Worm (Caenorhabditis elegans) whole organism, L4 larva: ENCODE data around the gene str-108.
A peak's percentile ranks its signal among the peaks of the same experiment; 100 is the strongest.

Experiments
- Y48G9A.11 ChIP-seq: fragments of 200-800 bp; sonication (Bioruptor generic); IDR thresholded peaks from 2 replicates; pipeline ENCODE4 v1.3.6; 2022; ENCODE audit warnings: missing genetic modification reagents, missing genetic modification characterization, missing compliant biosample characterization
- Y5F2A.4 ChIP-seq: fragments of 200-800 bp; sonication (Bioruptor generic); optimal IDR thresholded peaks from 2 replicates; lab custom pipeline; 2018; ENCODE audit warnings: mild to moderate bottlenecking, missing genetic modification characterization, missing compliant biosample characterization
- aly-2 ChIP-seq: sonication (generic microtip); optimal IDR thresholded peaks from 2 replicates; lab custom pipeline; 2018; ENCODE audit warnings: missing biosample characterization, missing genetic modification characterization
- arid-1 ChIP-seq: fragments of 200-800 bp; sonication (Bioruptor generic); conservative IDR thresholded peaks from 2 replicates; pipeline ENCODE4 v1.3.6; 2022; ENCODE audit warnings: missing genetic modification reagents, missing genetic modification characterization, missing compliant biosample characterization
- ceh-20 ChIP-seq: fragments of 200-800 bp; sonication (Bioruptor generic); IDR thresholded peaks from 2 replicates; pipeline ENCODE4 v1.3.6; 2022; ENCODE audit warnings: missing genetic modification reagents, missing genetic modification characterization, missing compliant biosample characterization
- ceh-44 ChIP-seq: fragments of 200-800 bp; sonication (Bioruptor generic); IDR thresholded peaks from 2 replicates; pipeline ENCODE4 v1.3.6; 2022; ENCODE audit warnings: missing genetic modification reagents, missing genetic modification characterization, missing compliant biosample characterization
- ceh-82 ChIP-seq: sonication (generic microtip); optimal IDR thresholded peaks from 2 replicates; lab custom pipeline; 2017; ENCODE audit warnings: missing biosample characterization, missing genetic modification characterization
- daf-16 ChIP-seq, 3 experiments: sonication (generic microtip); optimal IDR thresholded peaks; 2 replicates each; lab custom pipeline; 2016 to 2017; ENCODE audit warnings: missing genetic modification characterization in 3 of 3, missing genetic modification reagents in 3 of 3, mild to moderate bottlenecking in 2 of 3, missing compliant biosample characterization in 2 of 3, missing biosample characterization in 1 of 3, moderate library complexity in 1 of 3
- daf-19 ChIP-seq: fragments of 200-800 bp; sonication (Bioruptor generic); conservative IDR thresholded peaks from 2 replicates; pipeline ENCODE4 v1.3.6; 2022; ENCODE audit warnings: missing genetic modification characterization, missing compliant biosample characterization
- dmd-6 ChIP-seq: fragments of 200-800 bp; sonication (Bioruptor generic); IDR thresholded peaks from 2 replicates; pipeline ENCODE4 v1.3.6; 2022; ENCODE audit warnings: missing genetic modification reagents, missing genetic modification characterization, missing compliant biosample characterization
- dpl-1 ChIP-seq: fragments of 150-350 bp; optimal IDR thresholded peaks from 2 replicates; lab custom pipeline; 2014; ENCODE audit warnings: missing biosample characterization, missing genetic modification reagents, missing genetic modification characterization
- dve-1 ChIP-seq: sonication (generic microtip); optimal IDR thresholded peaks from 2 replicates; lab custom pipeline; 2017; ENCODE audit warnings: antibody characterized with exemption, mild to moderate bottlenecking, missing genetic modification characterization, missing compliant biosample characterization; ENCODE audit not compliant: insufficient read depth
- egl-27 ChIP-seq: sonication (generic microtip); optimal IDR thresholded peaks from 3 replicates; lab custom pipeline; 2017; ENCODE audit warnings: missing biosample characterization, missing genetic modification reagents, missing genetic modification characterization
- jun-1 ChIP-seq: fragments of 150-350 bp; optimal IDR thresholded peaks from 2 replicates; lab custom pipeline; 2014; ENCODE audit warnings: missing biosample characterization, missing genetic modification reagents, missing genetic modification characterization
- lin-39 ChIP-seq: fragments of 150-350 bp; optimal IDR thresholded peaks from 2 replicates; lab custom pipeline; 2014; ENCODE audit warnings: missing biosample characterization, missing genetic modification reagents, missing genetic modification characterization
- madf-5 ChIP-seq, 2 experiments: fragments of 200-800 bp; sonication (Bioruptor generic); IDR thresholded peaks; 2 replicates each; pipeline ENCODE4 v1.3.6; 2022; ENCODE audit warnings: missing compliant biosample characterization in 2 of 2, missing genetic modification characterization in 2 of 2
- mep-1 ChIP-seq: fragments of 150-350 bp; sonication (generic microtip); optimal IDR thresholded peaks from 3 replicates; lab custom pipeline; 2014; ENCODE audit warnings: missing biosample characterization, missing genetic modification characterization
- mes-2 ChIP-seq: sonication (generic microtip); optimal IDR thresholded peaks from 2 replicates; lab custom pipeline; 2016; ENCODE audit warnings: missing genotype, mild to moderate bottlenecking, missing genetic modification characterization, missing compliant biosample characterization; ENCODE audit not compliant: poor library complexity, severe bottlenecking
- mxl-2 ChIP-seq: fragments of 200-800 bp; sonication (Bioruptor generic); conservative IDR thresholded peaks from 2 replicates; pipeline ENCODE4 v1.3.6; 2022; ENCODE audit warnings: missing genetic modification reagents, missing genetic modification characterization, missing compliant biosample characterization
- mxl-3 ChIP-seq: fragments of 200-800 bp; sonication (Bioruptor generic); optimal IDR thresholded peaks from 2 replicates; lab custom pipeline; 2018; ENCODE audit warnings: mild to moderate bottlenecking, missing genetic modification characterization, missing compliant biosample characterization
- nhr-25 ChIP-seq: sonication (generic microtip); optimal IDR thresholded peaks from 2 replicates; lab custom pipeline; 2017; ENCODE audit warnings: missing genetic modification characterization, mild to moderate bottlenecking, missing compliant biosample characterization, antibody characterized with exemption, moderate library complexity, borderline replicate concordance; ENCODE audit not compliant: insufficient read depth
- nhr-28 ChIP-seq: fragments of 150-350 bp; optimal IDR thresholded peaks from 2 replicates; lab custom pipeline; 2014; ENCODE audit warnings: missing biosample characterization, missing genetic modification characterization
- nhr-41 ChIP-seq: fragments of 200-800 bp; sonication (Bioruptor generic); IDR thresholded peaks from 2 replicates; pipeline ENCODE4 v1.3.6; 2022; ENCODE audit warnings: missing genetic modification reagents, missing genetic modification characterization, missing compliant biosample characterization
- nhr-77 ChIP-seq: fragments of 150-350 bp; optimal IDR thresholded peaks from 2 replicates; lab custom pipeline; 2014; ENCODE audit warnings: missing biosample characterization, missing genetic modification characterization
- pha-4 ChIP-seq, 2 experiments: fragments of 150-350 bp in 1 of 2; fragments of 200-800 bp in 1 of 2; sonication (Bioruptor generic) in 1 of 2; IDR thresholded peaks in 1 of 2; optimal IDR thresholded peaks in 1 of 2; 2 replicates each; pipeline versions ENCODE4 v1.3.6 to Lab custom; 2014 to 2022; ENCODE audit warnings: missing genetic modification characterization in 2 of 2, missing genetic modification reagents in 2 of 2, missing biosample characterization in 1 of 2, missing compliant biosample characterization in 1 of 2
- pqm-1 ChIP-seq: sonication (generic microtip); optimal IDR thresholded peaks from 2 replicates; lab custom pipeline; 2017; ENCODE audit warnings: missing biosample characterization, missing genetic modification characterization
- spr-3 ChIP-seq: fragments of 200-800 bp; sonication (Bioruptor generic); optimal IDR thresholded peaks from 2 replicates; lab custom pipeline; 2018; ENCODE audit warnings: mild to moderate bottlenecking, missing genetic modification characterization, missing compliant biosample characterization
- unc-62 ChIP-seq, 3 experiments: fragments of 150-350 bp in 1 of 3; sonication (generic microtip); optimal IDR thresholded peaks in 2 of 3; peaks in 1 of 3; 1 replicate in 1 of 3; 2 replicates in 2 of 3; lab custom pipeline; 2014 to 2017; ENCODE audit warnings: missing biosample characterization in 3 of 3, missing genetic modification characterization in 3 of 3, missing genetic modification reagents in 3 of 3, missing genotype in 1 of 3

The str-108 gene

ce11 chrV:16121451-16121850 lies 44.6 kb upstream of the str-108 start:
- no peak for TF ChIP-seq daf-16 (GFP tag; optimal IDR thresholded peaks at IDR 0.05; lab: Kevin White, UChicago)
- peak; percentile 29 for TF ChIP-seq daf-16 (tag; optimal IDR thresholded peaks at IDR 0.05; lab: Kevin White, UChicago)
- peak; percentile 32 for TF ChIP-seq dve-1 (tag; lab: Kevin White, UChicago)
- peak; percentile 60 for TF ChIP-seq nhr-28 (tag; lab: Kevin White, UChicago)
- TF ChIP-seq dmd-6 (GFP tag; lab: Robert Waterston, UW), result peak; percentile 12; the same call in 1 of the 2 replicates
- TF ChIP-seq pha-4 (GFP tag; IDR thresholded peaks at IDR 0.05; lab: Robert Waterston, UW), result no peak
- peak; percentile 7 for TF ChIP-seq pha-4 (tag; optimal IDR thresholded peaks at IDR 0.05; lab: Kevin White, UChicago)
- no peak for TF ChIP-seq egl-27 (tag; lab: Kevin White, UChicago)
- no peak for TF ChIP-seq mep-1 (tag; lab: Kevin White, UChicago)
- peak; percentile 1 for TF ChIP-seq pqm-1

DNA sequence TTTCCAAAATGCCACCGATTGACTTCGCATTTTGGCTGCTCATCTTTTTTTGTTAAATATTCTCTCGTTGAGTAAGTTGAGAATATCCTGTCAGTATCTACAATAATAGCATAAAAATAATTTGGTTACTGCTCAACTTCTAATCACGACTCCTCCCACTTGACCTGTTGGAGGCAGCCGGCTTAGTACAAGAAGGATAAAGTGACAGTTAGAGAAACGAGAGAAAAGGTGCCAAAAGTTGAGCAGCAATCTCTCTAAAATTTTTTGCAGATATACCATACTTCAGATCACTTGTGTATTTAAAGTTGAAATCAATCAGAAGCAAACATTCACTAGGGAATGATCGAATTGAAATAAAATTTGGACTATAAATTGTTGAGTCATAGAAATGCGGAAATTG lies 41.3 kb upstream of the str-108 start, which contains the start of gene nhr-111:
Gene nhr-111 (minus strand): TSS at position 101 of the 400 bp plus-strand sequence.
- TF ChIP-seq lin-39 (tag; lab: Kevin White, UChicago) (no peak), Y5F2A.4 (no peak), nhr-41 (GFP tag; lab: Robert Waterston, UW) (no peak)

- TF ChIP-seq Y5F2A.4 (no peak), ceh-82 (tag; lab: Kevin White, UChicago) (no peak), arid-1 (GFP tag; lab: Robert Waterston, UW) (no peak), nhr-28 (tag; lab: Kevin White, UChicago) (peak; percentile 48), spr-3 (no peak)
Measured at ce11 chrV:16127401-16127800, 38.6 kb upstream of the str-108 start, which contains the start of gene fbxa-143. TSS of gene fbxa-143 (minus strand) at chrV:16127501.

ce11 chrV:16129116-16129515 lies 36.9 kb upstream of the str-108 start:
- TF ChIP-seq dve-1 (tag; lab: Kevin White, UChicago) (peak; percentile 38), madf-5 (GFP tag; IDR thresholded peaks at IDR 0.05; lab: Robert Waterston, UW) (no peak), pqm-1 (peak; percentile 78), daf-16 (GFP tag; optimal IDR thresholded peaks at IDR 0.05; lab: Kevin White, UChicago) (no peak), daf-16 (tag; optimal IDR thresholded peaks at IDR 0.05; lab: Kevin White, UChicago) (peak; percentile 38)

DNA sequence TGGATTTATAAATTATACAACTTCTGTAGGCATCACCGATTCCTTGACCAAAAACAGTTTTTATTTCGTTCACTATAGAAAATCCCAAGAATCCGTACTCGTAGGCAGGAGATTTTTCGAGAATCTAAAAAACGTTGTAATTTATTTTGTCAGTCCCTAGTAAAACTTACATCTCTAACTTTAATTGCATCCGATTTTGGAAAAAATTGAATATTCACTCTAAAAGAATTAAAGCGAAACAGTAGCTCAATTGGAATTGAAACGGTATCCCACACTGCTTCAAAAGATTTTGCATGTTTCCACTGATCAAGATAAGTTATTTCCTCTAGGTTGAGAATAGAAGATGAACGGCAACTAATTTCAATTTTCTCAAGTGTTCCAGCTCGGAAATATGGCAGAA lies 34.8 kb upstream of the str-108 start, which contains the start of gene fbxa-142:
Gene fbxa-142 (minus strand): TSS at position 101 of the 400 bp plus-strand sequence.
- TF ChIP-seq unc-62 (GFP tag; optimal IDR thresholded peaks at IDR 0.05 in 1 of 2; lab: Kevin White, UChicago), result peak in 1 of 2 experiments; percentile 27
- TF ChIP-seq unc-62 (tag; optimal IDR thresholded peaks at IDR 0.05; lab: Kevin White, UChicago), result no peak
- no peak for TF ChIP-seq jun-1 (tag; lab: Kevin White, UChicago)
- TF ChIP-seq, all 104 proteins: peak for 1

DNA sequence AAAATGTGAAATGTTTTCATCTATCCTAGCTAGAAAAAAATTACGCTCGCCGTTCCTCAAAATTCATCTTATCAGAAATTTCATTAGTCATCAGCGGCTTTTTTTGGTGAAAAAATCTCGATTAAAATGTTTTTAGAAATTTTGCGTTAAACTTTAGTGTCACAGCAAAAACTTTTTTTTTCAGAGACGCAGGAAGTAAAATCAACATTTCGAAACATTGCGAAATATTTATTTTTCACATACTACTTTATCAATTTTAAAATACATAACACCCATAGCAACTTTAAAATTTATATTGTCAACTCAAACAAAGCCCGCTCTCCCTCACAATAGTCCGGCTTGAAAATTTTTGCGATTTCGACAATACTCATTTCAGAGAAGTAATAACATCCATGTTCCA lies 33.8 kb upstream of the str-108 start:
- TF ChIP-seq Y48G9A.11 (no peak), unc-62 (GFP tag; optimal IDR thresholded peaks at IDR 0.05 in 1 of 2; lab: Kevin White, UChicago) (peak in 1 of 2 experiments; percentile 7), unc-62 (tag; optimal IDR thresholded peaks at IDR 0.05; lab: Kevin White, UChicago) (no peak), ceh-20 (GFP tag; lab: Robert Waterston, UW) (no peak), aly-2 (tag; lab: Kevin White, UChicago) (no peak)

DNA sequence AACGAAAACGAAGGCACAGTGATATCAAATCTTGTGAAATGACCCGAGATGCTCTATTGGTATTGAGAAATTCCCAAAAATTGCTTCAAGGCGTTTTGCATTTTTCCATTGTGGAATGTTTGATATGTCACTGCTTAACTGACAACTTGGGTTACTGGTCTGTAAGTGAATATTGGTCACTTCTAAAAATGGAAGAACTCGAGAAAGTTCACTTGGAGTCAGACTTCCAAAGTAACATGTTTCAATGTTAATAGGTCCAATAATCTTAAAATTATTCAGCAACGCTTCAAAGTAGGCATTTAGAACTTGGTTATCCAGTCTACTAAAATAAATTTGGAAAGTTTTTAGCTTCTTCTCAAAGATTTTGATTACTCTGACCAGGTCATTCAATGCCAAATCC lies 33.3 kb upstream of the str-108 start, which contains the start of gene fbxa-144:
Gene fbxa-144 (minus strand): TSS at position 101 of the 400 bp plus-strand sequence.
- TF ChIP-seq nhr-25 (no peak), dve-1 (tag; lab: Kevin White, UChicago) (no peak), jun-1 (tag; lab: Kevin White, UChicago) (no peak), mxl-3 (GFP tag; lab: Kevin White, UChicago) (no peak), ceh-44 (GFP tag; lab: Robert Waterston, UW) (no peak), mes-2 (tag; lab: Kevin White, UChicago) (no peak), spr-3 (no peak), dpl-1 (GFP tag; lab: Kevin White, UChicago) (no peak), daf-19 (no peak), nhr-77 (no peak), mxl-2 (no peak)
- TF ChIP-seq, all 104 proteins: peak for 0
